Fruit fly (Drosophila melanogaster): ENCODE measurements around the gene Uros1.

DNA sequence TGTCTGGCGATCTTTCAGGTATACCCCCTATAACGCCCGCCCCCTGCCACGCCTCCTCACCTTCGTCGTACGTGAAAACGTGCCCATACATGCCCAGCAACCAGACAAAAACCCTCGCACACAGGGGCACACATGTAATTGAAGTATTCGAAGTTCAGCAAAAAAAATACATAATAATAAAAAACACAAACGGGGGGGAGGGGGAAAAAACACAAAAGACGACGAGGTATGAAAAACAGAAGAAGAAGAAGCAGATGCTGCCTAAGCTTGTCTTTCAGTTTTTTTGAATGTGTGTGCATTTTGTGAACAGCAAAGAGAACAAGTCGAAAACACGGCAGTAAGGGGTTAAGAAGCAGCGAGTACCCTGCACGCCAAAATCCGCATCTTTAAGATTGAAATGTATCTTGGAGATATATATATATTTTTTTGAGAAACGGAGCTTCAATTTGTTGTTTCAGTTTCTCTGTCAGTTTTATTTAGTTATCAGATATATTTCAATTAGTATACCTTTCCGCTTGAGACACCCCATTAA lies 11.1 kb downstream of the Uros1 start:
- peak; percentile 9 for TF ChIP-seq Mnt (GFP tag; optimal IDR thresholded peaks at IDR 0.05)
- no peak for TF ChIP-seq CG33017 (tag; optimal IDR thresholded peaks at IDR 0.05)
- no peak for TF ChIP-seq CG14711 (tag; optimal IDR thresholded peaks at IDR 0.05)
- TF ChIP-seq Crg-1 (GFP tag; optimal IDR thresholded peaks at IDR 0.05) = no peak
- no peak for TF ChIP-seq kay (GFP tag; ENCODE audit: borderline replicate concordance)
- no peak for TF ChIP-seq CG11617 (GFP tag; optimal IDR thresholded peaks at IDR 0.05)
- TF ChIP-seq bab1 (GFP tag; optimal IDR thresholded peaks at IDR 0.05) = peak; percentile 18
- no peak for TF ChIP-seq Hr96 (GFP tag; optimal IDR thresholded peaks at IDR 0.05)
- TF ChIP-seq Clk (GFP tag; optimal IDR thresholded peaks at IDR 0.05) = no peak
- TF ChIP-seq CG7045 (GFP tag; optimal IDR thresholded peaks at IDR 0.05) = no peak
